Worm (Caenorhabditis elegans) whole organism, young adult: Measurements from ENCODE around the gene dpy-30.

ENCODE experiments used
- madf-8 ChIP-seq: fragments of 200-800 bp; sonication (Bioruptor generic); conservative IDR thresholded peaks from 2 replicates; pipeline ENCODE4 v1.3.6; 2022; ENCODE audit warnings: missing genetic modification reagents, missing genetic modification characterization, missing compliant biosample characterization
- nfyb-1 ChIP-seq: fragments of 200-800 bp; sonication (Bioruptor generic); IDR thresholded peaks from 2 replicates; pipeline ENCODE4 v1.3.6; 2022; ENCODE audit warnings: missing genetic modification reagents, missing genetic modification characterization, missing compliant biosample characterization
- snpc-4 ChIP-seq, 5 experiments: fragments of 150-350 bp in 1 of 5; sonication (generic microtip) in 4 of 5; optimal IDR thresholded peaks; 2 replicates each; lab custom pipeline; 2014 to 2018; ENCODE audit warnings: missing genetic modification characterization in 5 of 5, missing biosample characterization in 3 of 5, antibody characterized with exemption in 2 of 5, mild to moderate bottlenecking in 2 of 5, missing compliant biosample characterization in 2 of 5, missing genotype in 2 of 5, moderate library complexity in 2 of 5, missing genetic modification reagents in 1 of 5
- zfh-2 ChIP-seq: fragments of 200-800 bp; sonication (Bioruptor generic); conservative IDR thresholded peaks from 2 replicates; pipeline ENCODE4 v1.3.6; 2022; ENCODE audit warnings: missing genetic modification reagents, missing genetic modification characterization, missing compliant biosample characterization

- TF ChIP-seq madf-8 = no peak
- no peak for TF ChIP-seq nfyb-1 (GFP tag; lab: Robert Waterston, UW)
- no peak for TF ChIP-seq snpc-4 (GFP tag; optimal IDR thresholded peaks at IDR 0.05; lab: Kevin White, UChicago)
- TF ChIP-seq snpc-4 (tag; optimal IDR thresholded peaks at IDR 0.05; lab: Kevin White, UChicago) = no peak
- TF ChIP-seq zfh-2 (GFP tag; lab: Robert Waterston, UW) = no peak
These were observed 31.3 kb upstream of the dpy-30 start for ce11 chrV:12159975-12160374.
